Fruit fly (Drosophila melanogaster) whole organism, larva: Measurements from ENCODE around the gene Unc50.

Experiments used
- noc ChIP-seq: fragments of 200-800 bp; sonication (Bioruptor generic); optimal IDR thresholded peaks from 3 replicates; lab custom pipeline; 2019; ENCODE audit warnings: missing biosample characterization, mild to moderate bottlenecking, missing genetic modification characterization, moderate library complexity

Gene Unc50

DNA sequence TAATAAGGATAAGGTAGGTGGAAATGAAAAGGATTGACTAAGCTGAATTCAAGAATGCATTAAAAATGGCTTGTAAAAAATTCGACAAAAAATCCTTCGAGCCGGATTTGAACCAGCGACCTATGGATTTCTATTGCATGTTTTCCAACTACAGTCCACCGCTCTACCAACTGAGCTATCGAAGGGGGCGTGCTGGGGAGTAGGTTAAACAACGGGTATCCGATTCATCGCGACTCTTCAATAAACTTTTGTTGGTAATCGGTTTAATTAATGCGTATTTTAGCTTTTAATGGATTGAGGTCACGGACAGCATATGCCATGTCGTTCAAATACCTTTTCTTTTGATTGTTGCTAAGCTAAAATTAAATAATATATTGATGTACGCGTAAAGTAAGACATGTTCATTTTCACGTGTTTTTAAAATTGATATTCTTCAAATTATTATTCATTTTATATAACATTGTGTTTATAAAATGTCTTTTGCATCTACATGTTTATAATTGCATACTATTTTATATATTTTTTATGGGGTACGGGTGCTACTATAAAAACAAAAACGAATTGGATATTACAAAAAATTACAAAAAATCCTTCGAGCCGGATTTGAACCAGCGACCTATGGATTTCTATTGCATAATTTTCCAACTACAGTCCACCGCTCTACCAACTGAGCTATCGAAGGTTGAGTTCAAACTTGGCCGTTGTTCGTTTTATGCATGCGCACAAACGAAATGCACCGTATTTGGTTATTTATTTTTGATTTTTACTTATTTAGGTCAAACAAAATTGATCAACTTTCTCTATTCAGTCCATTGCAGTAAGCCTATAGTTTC is 8.2 kb downstream of the Unc50 start:
- TF ChIP-seq noc, result peak; percentile 15

DNA sequence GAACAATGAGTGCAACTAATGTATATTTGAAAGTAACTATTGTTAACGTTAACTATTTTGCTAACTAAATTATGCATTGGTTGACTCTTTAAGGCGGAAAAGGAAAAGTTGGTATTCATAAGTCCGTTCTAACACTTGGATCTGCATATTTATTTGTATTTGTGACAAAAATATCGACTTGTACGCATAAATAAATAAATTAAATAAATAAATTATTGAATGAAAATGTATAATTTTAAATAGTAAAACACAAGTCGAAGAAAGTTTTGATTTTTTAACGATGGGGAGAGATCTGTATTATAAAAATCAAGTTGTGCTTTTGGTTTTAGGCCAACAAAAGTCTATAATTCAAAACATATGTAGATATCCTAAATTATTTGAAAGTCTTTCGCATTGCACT is 8.8 kb downstream of the Unc50 start, which contains the start of gene CG8036:
TSS of gene CG8036 (plus strand) at position 301 of the 400 bp plus-strand sequence.
- no peak for TF ChIP-seq noc

DNA sequence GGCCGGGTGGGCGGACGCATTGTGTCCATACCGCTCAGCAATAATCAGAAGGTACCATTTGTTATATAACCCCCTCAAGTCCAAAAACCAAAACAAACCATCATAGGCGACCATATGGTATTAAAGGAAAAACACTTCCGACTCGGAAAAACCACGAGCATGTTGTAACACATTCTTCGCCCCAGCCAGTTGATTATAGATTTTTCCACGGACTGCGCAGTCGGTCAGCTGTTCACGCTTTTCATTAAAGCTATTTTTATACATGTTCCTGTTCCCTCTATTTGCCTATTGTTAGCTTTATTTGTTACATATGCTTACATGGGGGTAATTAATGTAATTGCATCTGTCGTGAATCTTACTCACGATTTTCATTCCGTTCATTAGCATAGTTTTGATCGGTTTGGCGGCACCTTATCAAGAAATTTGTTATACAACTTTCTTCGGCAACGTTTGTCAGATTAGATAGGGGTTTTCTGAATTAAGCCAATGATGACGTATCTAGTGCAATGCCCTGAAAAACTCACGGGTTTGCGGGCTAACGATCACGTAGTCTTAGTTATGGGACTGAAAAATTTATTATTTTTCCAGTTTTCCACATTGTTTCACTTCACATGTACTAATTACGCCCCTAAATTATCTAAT is 11.6 kb downstream of the Unc50 start:
- TF ChIP-seq noc, result no peak

DNA sequence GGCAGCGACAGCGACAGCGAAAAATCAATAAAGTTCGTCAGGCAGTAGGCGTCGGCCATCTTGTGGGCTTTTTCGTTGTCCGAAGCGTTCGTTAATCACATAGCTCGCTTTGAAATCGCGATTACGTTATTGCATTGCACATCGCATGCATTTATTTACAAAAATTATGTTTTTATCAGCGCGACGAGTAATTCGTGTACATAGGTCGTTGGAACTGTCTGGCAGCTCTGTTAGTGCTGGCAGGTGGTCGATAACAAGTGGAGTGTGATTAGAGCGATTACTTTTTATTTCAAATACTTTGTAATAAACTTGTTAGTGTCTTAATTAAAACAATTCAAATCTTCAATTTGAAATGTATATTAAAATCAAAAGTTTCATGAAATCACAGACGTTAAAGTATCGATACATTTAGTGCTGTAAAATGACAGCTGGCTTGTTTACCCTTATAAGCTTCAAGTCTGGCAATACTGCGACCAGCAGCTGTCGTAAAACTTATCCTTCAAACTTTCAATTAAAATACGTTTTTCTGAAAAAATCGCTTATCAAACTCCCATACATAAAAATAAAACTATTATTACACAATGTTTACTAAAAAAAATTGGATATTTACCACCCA is 12.6 kb downstream of the Unc50 start, which contains the start of gene CG8032:
TSS of gene CG8032 (plus strand) at position 448 of the 616 bp plus-strand sequence.
- TF ChIP-seq noc, result peak; percentile 52

DNA sequence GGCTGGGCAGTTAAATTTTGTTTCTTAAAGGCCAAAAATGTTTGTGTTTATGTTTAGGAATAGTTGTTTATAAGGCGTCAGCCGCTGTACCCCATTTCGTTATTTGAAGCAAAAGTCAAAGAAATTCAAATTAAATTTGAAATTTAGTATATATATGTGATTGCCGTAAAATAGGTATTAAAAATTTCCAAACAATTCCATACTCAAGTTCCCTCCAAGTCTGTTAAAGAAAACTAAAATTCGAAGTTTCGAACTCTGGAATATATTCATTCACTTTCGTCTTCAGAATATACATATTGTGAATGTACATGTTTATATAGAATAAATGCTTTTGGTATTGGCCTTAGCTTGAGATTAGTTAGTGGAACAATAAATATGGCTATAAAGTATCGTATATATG is 15.8 kb downstream of the Unc50 start, which contains the start of gene bel:
TSS of gene bel (minus strand) at position 101 of the 400 bp plus-strand sequence.
- no peak for TF ChIP-seq noc

DNA sequence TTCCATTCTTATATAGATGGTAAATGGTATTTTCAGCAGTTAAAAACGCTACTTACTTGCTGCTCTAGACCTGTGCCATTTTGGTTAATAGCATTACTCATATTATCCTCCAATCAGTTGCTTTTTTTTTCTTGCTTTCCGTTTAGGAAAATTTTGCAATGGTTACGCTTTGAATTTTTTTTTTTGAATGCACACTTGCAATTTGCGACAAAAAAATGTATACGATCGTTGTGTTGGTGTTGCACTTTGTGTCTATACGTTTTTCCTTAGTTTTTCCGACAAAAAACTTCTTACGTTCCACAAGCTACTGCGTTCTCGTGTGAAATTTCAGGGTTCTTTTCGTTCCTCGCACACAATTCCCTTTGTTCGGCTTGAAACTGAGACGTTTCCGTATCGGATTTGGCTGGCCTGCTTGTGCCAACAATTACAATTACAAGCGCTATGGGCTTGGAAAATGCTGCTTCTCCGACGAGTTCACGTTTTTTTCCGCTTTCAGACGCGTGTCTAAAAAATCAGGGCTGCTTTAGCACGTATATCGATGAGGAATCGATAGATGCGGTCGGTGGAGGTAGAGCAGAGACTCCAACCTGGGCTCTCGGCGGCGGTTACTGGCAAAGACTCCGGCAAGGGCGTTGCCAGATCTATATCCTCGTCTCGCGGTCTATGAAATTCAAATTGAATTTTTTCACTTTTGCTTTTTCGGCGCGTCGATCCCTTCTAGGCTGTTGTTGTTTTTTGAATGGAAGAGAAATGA is 16.3 kb downstream of the Unc50 start:
- peak; percentile 7 for TF ChIP-seq noc

DNA sequence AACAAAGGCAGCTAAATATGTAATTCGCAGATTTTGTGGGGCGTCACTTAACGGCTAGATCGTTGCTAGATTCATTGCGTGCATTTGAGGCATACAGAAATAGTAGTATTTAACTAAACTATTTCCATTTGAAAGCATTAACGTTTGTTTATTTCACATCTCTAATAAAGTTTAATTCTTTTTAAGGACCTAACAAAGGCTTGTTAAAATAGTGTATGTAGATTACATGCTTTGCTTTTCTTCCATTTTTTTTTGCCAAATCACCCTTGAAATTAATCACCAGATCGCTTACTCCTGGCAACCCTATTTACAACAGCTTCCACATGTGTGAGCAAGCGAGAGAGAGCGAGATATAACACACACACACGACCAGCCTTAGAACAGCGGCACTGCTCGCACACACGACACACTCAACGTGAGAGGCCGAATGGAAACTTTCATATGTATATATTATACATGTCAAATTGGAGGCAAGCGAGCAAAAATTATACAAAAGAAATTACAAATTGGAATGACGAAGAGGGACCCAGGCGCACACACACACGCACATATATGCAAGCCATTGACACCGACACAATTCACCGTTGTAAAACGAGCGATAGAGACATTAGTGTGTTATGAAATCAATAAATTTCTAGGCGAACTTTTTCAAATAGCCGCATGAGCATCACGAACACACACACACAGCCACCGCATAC is 17.1 kb downstream of the Unc50 start:
- TF ChIP-seq noc, result peak; percentile 62

DNA sequence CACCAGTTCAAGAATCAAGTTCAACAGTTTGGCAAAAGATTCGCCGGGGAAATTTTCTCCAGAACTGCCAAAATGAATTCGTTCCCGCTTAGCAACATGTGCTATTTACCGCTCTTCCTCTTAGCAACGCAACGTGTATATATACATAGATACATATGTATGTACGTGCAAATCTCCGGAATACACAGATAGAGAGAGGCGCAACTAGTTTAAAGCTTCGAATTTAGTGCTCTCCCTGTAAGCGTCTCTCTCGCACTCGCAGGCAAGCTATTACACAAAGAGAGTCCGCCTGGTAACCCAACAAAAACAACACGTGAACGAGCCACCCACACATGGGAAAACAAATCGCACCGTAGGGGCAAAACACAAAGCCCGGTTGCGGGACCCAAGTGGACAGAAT is 17.7 kb downstream of the Unc50 start:
- TF ChIP-seq noc, result no peak

DNA sequence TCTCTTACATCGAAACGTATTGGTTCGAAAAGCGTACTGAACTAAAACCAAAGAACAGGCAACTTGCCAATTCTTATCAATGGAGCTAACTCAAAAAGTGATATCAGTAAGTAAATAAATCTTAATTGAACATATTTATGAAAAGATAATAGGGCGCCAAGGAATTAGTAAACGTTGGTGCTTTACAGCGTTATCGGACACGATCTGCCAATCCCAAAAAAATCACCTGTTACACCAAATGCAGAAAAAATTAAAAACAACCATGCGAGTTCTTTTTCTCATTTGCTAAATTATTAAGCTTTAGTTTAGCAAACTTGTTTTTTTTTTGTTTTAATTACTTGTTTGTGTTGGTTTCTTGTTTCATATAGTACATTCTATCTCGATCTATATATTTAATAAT is 21.7 kb downstream of the Unc50 start, which contains the start of gene CG42489:
TSS of gene CG42489 (minus strand) at position 101 of the 400 bp plus-strand sequence.
- TF ChIP-seq noc, result no peak

DNA sequence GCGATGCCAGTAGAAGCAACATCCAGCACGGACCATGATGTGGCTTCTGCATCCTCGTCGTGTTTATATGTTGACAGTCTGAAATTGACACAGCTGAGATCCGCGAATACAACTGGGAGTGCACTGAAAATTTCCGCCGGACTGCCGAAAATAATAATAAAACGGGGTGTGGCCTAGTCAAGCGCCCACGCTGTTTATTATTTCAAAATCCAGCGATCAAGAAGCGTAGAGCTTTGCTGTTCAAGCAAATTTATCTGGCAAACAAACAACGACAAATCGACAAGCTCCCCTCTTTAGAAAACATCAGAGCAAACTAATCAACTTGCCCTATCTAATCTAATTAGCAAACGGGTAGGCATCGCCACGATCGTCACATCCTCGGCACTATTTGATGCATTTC is 22.4 kb downstream of the Unc50 start:
- TF ChIP-seq noc, result no peak

DNA sequence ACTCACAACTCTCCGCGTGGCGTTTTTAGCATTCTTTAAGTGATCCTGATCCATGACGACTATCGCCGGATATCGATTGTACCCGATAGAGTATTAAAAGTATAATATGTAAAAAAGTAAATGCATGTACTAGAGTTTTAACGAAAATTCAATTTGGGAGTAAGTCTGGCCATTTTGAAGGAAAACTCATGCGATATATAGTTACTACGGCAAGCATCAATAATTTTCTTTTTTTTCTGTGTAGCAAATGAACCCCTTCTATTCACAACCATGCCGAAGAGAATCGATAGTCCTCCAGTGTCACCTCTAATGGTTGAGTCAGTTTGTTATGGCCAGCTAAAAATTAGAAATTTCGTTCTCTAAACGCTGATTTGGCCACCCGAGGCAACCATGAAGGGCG is 23.7 kb downstream of the Unc50 start, which contains the start of the genes Sys1 and Dhod:
TSS of gene Sys1 (plus strand) at position 91 of the 400 bp plus-strand sequence.
TSS of gene Dhod (minus strand) at position 186 of the 400 bp plus-strand sequence.
- TF ChIP-seq noc, result peak; percentile 77

DNA sequence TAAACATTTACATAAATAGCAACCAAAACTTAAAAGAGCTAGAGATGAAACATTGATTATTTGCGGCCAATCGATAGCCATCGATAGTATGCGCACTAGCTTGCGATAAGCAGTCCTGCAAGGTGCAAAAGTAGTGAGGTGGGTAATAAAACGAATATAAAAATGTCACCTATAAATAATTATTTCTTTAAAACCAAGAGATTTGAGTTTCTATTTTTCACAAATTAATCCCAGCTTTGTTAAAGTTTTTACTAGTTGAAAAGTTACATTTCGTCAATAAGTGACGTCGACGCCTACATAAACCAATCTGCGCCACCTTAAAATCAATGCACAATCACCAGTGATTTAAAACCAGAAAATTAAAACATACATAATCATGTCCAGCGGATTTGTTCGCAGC is 25.7 kb downstream of the Unc50 start, which contains the start of the genes Mkk4 and SLIRP2:
TSS of gene Mkk4 (minus strand) at position 56 of the 400 bp plus-strand sequence.
TSS of gene SLIRP2 (plus strand) at position 344 of the 400 bp plus-strand sequence.
- TF ChIP-seq noc, result peak; percentile 98

DNA sequence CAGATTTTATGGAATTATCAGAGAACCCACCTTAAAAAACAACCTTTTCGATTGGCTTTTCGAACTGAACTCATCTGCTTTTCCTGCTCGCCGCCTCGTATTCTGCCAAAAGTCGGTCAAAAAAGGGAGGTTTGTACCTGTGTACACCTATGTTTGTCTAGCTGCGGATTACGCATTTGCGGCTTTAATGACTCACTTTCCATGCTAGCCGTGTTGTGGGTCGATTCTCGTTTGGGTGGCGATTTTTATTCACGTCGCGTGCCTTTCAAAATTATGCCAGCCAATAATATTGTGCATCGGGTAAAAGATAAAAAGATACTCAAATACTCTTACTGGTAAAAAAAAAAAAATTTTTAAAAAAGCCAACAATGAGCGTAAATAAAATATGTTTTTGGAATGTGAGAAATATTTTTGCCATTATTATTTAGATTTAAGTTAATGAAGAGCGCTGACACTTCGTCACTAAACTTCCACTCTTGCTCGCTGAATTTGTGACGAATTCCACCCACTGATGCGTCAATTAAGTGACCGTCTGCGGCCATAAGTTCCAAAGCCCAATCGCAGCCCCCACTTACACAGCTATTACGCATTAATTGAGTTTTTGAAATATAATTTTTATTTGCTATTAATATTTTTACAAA is 30.7 kb downstream of the Unc50 start, which contains the start of gene Cyp313b1:
TSS of gene Cyp313b1 (minus strand) at position 71 of the 641 bp plus-strand sequence.
- no peak for TF ChIP-seq noc

DNA sequence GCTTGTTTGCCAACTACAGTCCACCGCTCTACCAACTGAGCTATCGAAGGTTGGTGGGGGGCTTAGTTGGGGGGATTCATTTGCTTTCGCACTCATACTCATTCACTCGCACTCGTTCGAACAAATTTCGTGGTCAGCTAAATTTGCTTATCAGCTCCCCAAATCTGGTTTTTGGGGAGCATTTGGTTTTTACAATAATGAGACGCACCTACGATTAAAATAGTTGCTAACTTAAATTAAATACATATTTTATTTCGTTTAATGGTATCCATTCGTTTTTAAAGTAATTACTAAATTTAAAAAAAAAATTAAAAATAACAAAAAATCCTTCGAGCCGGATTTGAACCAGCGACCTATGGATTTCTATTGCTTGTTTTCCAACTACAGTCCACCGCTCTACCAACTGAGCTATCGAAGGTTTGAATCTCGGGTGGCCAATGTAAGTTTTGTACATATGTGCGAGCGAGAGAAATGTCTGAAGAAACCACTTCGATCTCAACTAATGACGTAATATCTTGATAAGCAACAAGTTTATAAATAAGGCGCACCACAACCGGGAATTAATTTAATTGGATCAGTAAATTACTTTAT is 33.9 kb downstream of the Unc50 start:
- peak; percentile 29 for TF ChIP-seq noc
